Fruit fly (Drosophila melanogaster) whole organism, embryonic: ENCODE data around the gene CG31821.

Source experiments
- Antp ChIP-seq: fragments of 200-800 bp; sonication (Bioruptor generic); optimal IDR thresholded peaks from 3 replicates; lab custom pipeline; 2016; ENCODE audit warnings: missing biosample characterization, missing genetic modification characterization
- Bdp1 ChIP-seq: fragments of 200-800 bp; sonication (Bioruptor generic); optimal IDR thresholded peaks from 3 replicates; lab custom pipeline; 2016; ENCODE audit warnings: missing biosample characterization, missing genetic modification characterization
- CG10366 ChIP-seq: fragments of 200-800 bp; sonication (Bioruptor generic); IDR thresholded peaks from 2 replicates; pipeline ENCODE4 v1.3.6; 2022; ENCODE audit warnings: missing biosample characterization, missing genetic modification characterization
- CG1529 ChIP-seq: fragments of 200-800 bp; sonication (Bioruptor generic); optimal IDR thresholded peaks from 3 replicates; lab custom pipeline; 2018; ENCODE audit warnings: missing biosample characterization, missing genetic modification characterization
- CG16813 ChIP-seq: fragments of 200-800 bp; sonication (Bioruptor generic); IDR thresholded peaks from 3 replicates; pipeline ENCODE4 v1.3.6; 2022; ENCODE audit warnings: missing biosample characterization, missing genetic modification characterization; ENCODE audit not compliant: partially characterized antibody
- CG17568 ChIP-seq: fragments of 200-800 bp; sonication (Bioruptor generic); optimal IDR thresholded peaks from 2 replicates; lab custom pipeline; 2018; ENCODE audit warnings: missing biosample characterization, mild to moderate bottlenecking, missing genetic modification characterization, moderate library complexity
- CG17802 ChIP-seq: fragments of 200-800 bp; sonication (Bioruptor generic); optimal IDR thresholded peaks from 2 replicates; lab custom pipeline; 2018; ENCODE audit warnings: missing biosample characterization, mild to moderate bottlenecking, missing genetic modification characterization, moderate library complexity
- CG18599 ChIP-seq: fragments of 200-800 bp; sonication (Bioruptor generic); optimal IDR thresholded peaks from 3 replicates; lab custom pipeline; 2017; ENCODE audit warnings: missing biosample characterization, missing genetic modification characterization, mild to moderate bottlenecking, moderate library complexity, missing genetic modification reagents
- CG2116 ChIP-seq: fragments of 200-800 bp; sonication (Bioruptor generic); optimal IDR thresholded peaks from 3 replicates; lab custom pipeline; 2018; ENCODE audit warnings: missing biosample characterization, mild to moderate bottlenecking, missing genetic modification characterization
- CG3726 ChIP-seq: fragments of 200-800 bp; sonication (Bioruptor generic); IDR thresholded peaks from 3 replicates; pipeline ENCODE4, ENCODE4 v1.3.6; 2022; ENCODE audit warnings: missing biosample characterization, missing genetic modification characterization
- CG42726 ChIP-seq: fragments of 200-800 bp; sonication (Bioruptor generic); IDR thresholded peaks from 2 replicates; pipeline ENCODE4 v1.3.6; 2022; ENCODE audit warnings: missing biosample characterization, missing genetic modification characterization; ENCODE audit not compliant: partially characterized antibody
- CG5245 ChIP-seq: fragments of 200-800 bp; sonication (Bioruptor generic); optimal IDR thresholded peaks from 3 replicates; lab custom pipeline; 2016; ENCODE audit warnings: missing biosample characterization, missing genetic modification characterization
- CG6175 ChIP-seq: fragments of 200-800 bp; sonication (Bioruptor generic); IDR thresholded peaks from 3 replicates; pipeline ENCODE4 v1.3.6; 2022; ENCODE audit warnings: missing biosample characterization, missing genetic modification characterization
- CG6272 ChIP-seq: fragments of 200-800 bp; sonication (Bioruptor generic); IDR thresholded peaks from 2 replicates; pipeline ENCODE4 v1.3.6; 2022; ENCODE audit warnings: missing biosample characterization, missing genetic modification characterization
- CG6683 ChIP-seq: fragments of 200-800 bp; sonication (Bioruptor generic); optimal IDR thresholded peaks from 2 replicates; lab custom pipeline; 2017; ENCODE audit warnings: missing biosample characterization, mild to moderate bottlenecking, missing genetic modification characterization, missing genetic modification reagents
- CG9876 ChIP-seq: fragments of 200-800 bp; sonication (Bioruptor generic); optimal IDR thresholded peaks from 2 replicates; lab custom pipeline; 2016; ENCODE audit warnings: missing biosample characterization, missing genetic modification characterization
- D ChIP-seq, 2 experiments: fragments of 200-800 bp in 1 of 2; fragments of >200 bp in 1 of 2; sonication (Bioruptor generic) in 1 of 2; optimal IDR thresholded peaks; 2 replicates in 1 of 2; 3 replicates in 1 of 2; lab custom pipeline; 2017; ENCODE audit warnings: mild to moderate bottlenecking in 1 of 2, missing biosample characterization in 1 of 2, missing genetic modification characterization in 1 of 2, missing genetic modification reagents in 1 of 2
- D19A ChIP-seq: fragments of 200-800 bp; optimal IDR thresholded peaks from 3 replicates; lab custom pipeline; 2019; ENCODE audit warnings: missing biosample characterization, mild to moderate bottlenecking, missing genetic modification characterization, moderate library complexity
- Dip2 ChIP-seq: fragments of 200-800 bp; sonication (Bioruptor generic); IDR thresholded peaks from 2 replicates; pipeline ENCODE4 v1.3.6; 2022; ENCODE audit warnings: missing biosample characterization, missing genetic modification characterization
- HLH3B ChIP-seq: fragments of 200-800 bp; sonication (Bioruptor generic); IDR thresholded peaks from 2 replicates; pipeline ENCODE4 v1.3.6; 2022; ENCODE audit warnings: missing biosample characterization, missing genetic modification characterization
- HLH4C ChIP-seq: fragments of 200-800 bp; sonication (Bioruptor generic); IDR thresholded peaks from 3 replicates; pipeline ENCODE4 v1.3.6; 2022; ENCODE audit warnings: missing biosample characterization, missing genetic modification characterization; ENCODE audit not compliant: partially characterized antibody
- Hr39 ChIP-seq: fragments of >200 bp; optimal IDR thresholded peaks from 2 replicates; lab custom pipeline; 2017
- Hsf ChIP-seq: fragments of 200-800 bp; sonication (Bioruptor generic); optimal IDR thresholded peaks from 3 replicates; lab custom pipeline; 2016; ENCODE audit warnings: missing biosample characterization, missing genetic modification characterization
- Meics ChIP-seq: fragments of 200-800 bp; sonication (Bioruptor generic); optimal IDR thresholded peaks from 2 replicates; lab custom pipeline; 2017; ENCODE audit warnings: missing biosample characterization, mild to moderate bottlenecking, missing genetic modification characterization
- NFAT ChIP-seq: fragments of 200-800 bp; sonication (Bioruptor generic); IDR thresholded peaks from 2 replicates; pipeline ENCODE4 v1.3.6; 2022; ENCODE audit warnings: missing biosample characterization, missing genetic modification characterization
- NK7.1 ChIP-seq: fragments of 200-800 bp; sonication (Bioruptor generic); optimal IDR thresholded peaks from 3 replicates; lab custom pipeline; 2016; ENCODE audit warnings: missing biosample characterization, missing genetic modification characterization
- Nf-YB ChIP-seq: fragments of 200-800 bp; sonication (Bioruptor generic); optimal IDR thresholded peaks from 3 replicates; lab custom pipeline; 2019; ENCODE audit warnings: missing biosample characterization, mild to moderate bottlenecking, missing genetic modification characterization, moderate library complexity
- Opbp ChIP-seq: fragments of 200-800 bp; sonication (Bioruptor generic); IDR thresholded peaks from 3 replicates; pipeline ENCODE4 v1.3.6; 2022; ENCODE audit warnings: missing biosample characterization, missing genetic modification characterization; ENCODE audit not compliant: partially characterized antibody
- Stat92E ChIP-seq, 3 experiments: fragments of >200 bp in 2 of 3; fragments of 200-800 bp in 1 of 3; sonication (Bioruptor generic) in 1 of 3; optimal IDR thresholded peaks; 2 replicates each; lab custom pipeline; 2017 to 2019; ENCODE audit warnings: missing biosample characterization in 3 of 3, missing genetic modification characterization in 3 of 3, mild to moderate bottlenecking in 1 of 3, moderate library complexity in 1 of 3
- Trl ChIP-seq, 3 experiments: fragments of >200 bp in 2 of 3; fragments of 200-800 bp in 1 of 3; sonication (Bioruptor generic) in 1 of 3; optimal IDR thresholded peaks; 2 replicates in 1 of 3; 3 replicates in 2 of 3; lab custom pipeline; 2016 to 2017; ENCODE audit warnings: missing biosample characterization in 1 of 3, missing genetic modification characterization in 1 of 3
- abd-A ChIP-seq: fragments of 200-800 bp; sonication (Bioruptor generic); optimal IDR thresholded peaks from 3 replicates; lab custom pipeline; 2019; ENCODE audit warnings: missing biosample characterization, mild to moderate bottlenecking, missing genetic modification characterization, moderate library complexity
- br ChIP-seq: fragments of >200 bp; optimal IDR thresholded peaks from 2 replicates; lab custom pipeline; 2017
- btn ChIP-seq: fragments of 200-800 bp; sonication (Bioruptor generic); optimal IDR thresholded peaks from 2 replicates; lab custom pipeline; 2016; ENCODE audit warnings: missing biosample characterization, missing genetic modification characterization
- dmrt11E ChIP-seq: fragments of 200-800 bp; sonication (Bioruptor generic); optimal IDR thresholded peaks from 3 replicates; lab custom pipeline; 2018; ENCODE audit warnings: missing biosample characterization, mild to moderate bottlenecking, missing genetic modification characterization, moderate library complexity
- gfzf ChIP-seq: fragments of 200-800 bp; sonication (Bioruptor generic); optimal IDR thresholded peaks from 2 replicates; lab custom pipeline; 2016; ENCODE audit warnings: missing biosample characterization, mild to moderate bottlenecking, missing genetic modification characterization, moderate library complexity
- klu ChIP-seq: fragments of 200-800 bp; sonication (Bioruptor generic); IDR thresholded peaks from 2 replicates; pipeline ENCODE4 v1.3.6; 2022; ENCODE audit warnings: missing biosample characterization, missing genetic modification characterization
- lab ChIP-seq: fragments of 200-800 bp; sonication (Bioruptor generic); optimal IDR thresholded peaks from 3 replicates; lab custom pipeline; 2017; ENCODE audit warnings: missing biosample characterization, missing genetic modification characterization, mild to moderate bottlenecking, moderate library complexity, missing genetic modification reagents
- lola ChIP-seq, 3 experiments: fragments of >200 bp in 2 of 3; fragments of 200-800 bp in 1 of 3; sonication (Bioruptor generic) in 1 of 3; optimal IDR thresholded peaks; 2 replicates each; lab custom pipeline; 2017 to 2019; ENCODE audit warnings: missing biosample characterization in 3 of 3, missing genetic modification characterization in 3 of 3, mild to moderate bottlenecking in 1 of 3, moderate library complexity in 1 of 3
- maf-S ChIP-seq: fragments of 200-800 bp; sonication (Bioruptor generic); optimal IDR thresholded peaks from 2 replicates; lab custom pipeline; 2016; ENCODE audit warnings: missing biosample characterization, missing genetic modification characterization
- pfk ChIP-seq: fragments of 200-800 bp; sonication (Bioruptor generic); optimal IDR thresholded peaks from 2 replicates; lab custom pipeline; 2018; ENCODE audit warnings: missing biosample characterization, mild to moderate bottlenecking, missing genetic modification characterization, moderate library complexity
- pum ChIP-seq: fragments of 200-800 bp; sonication (Bioruptor generic); optimal IDR thresholded peaks from 2 replicates; lab custom pipeline; 2016; ENCODE audit warnings: missing biosample characterization, missing genetic modification characterization
- repo ChIP-seq: fragments of 200-800 bp; sonication (Bioruptor generic); optimal IDR thresholded peaks from 2 replicates; lab custom pipeline; 2016; ENCODE audit warnings: missing biosample characterization, missing genetic modification characterization
- sd ChIP-seq: fragments of 200-800 bp; sonication (Bioruptor generic); optimal IDR thresholded peaks from 3 replicates; lab custom pipeline; 2018; ENCODE audit warnings: missing biosample characterization, mild to moderate bottlenecking, missing genetic modification characterization, moderate library complexity
- sens ChIP-seq: fragments of 200-800 bp; sonication (Bioruptor generic); peaks from one replicate; lab custom pipeline; 2016; ENCODE audit warnings: missing biosample characterization, missing genetic modification characterization
- sr ChIP-seq: fragments of 200-800 bp; sonication (Bioruptor generic); IDR thresholded peaks from 3 replicates; pipeline ENCODE4 v1.3.6; 2022; ENCODE audit warnings: missing biosample characterization, missing genetic modification characterization
- sug ChIP-seq: fragments of 200-800 bp; optimal IDR thresholded peaks from 2 replicates; lab custom pipeline; 2019; ENCODE audit warnings: missing biosample characterization, mild to moderate bottlenecking, missing genetic modification characterization, moderate library complexity
- tap ChIP-seq: fragments of 200-800 bp; optimal IDR thresholded peaks from 3 replicates; lab custom pipeline; 2019; ENCODE audit warnings: missing biosample characterization, mild to moderate bottlenecking, missing genetic modification characterization, moderate library complexity
- unc-4 ChIP-seq: fragments of 200-800 bp; sonication (Bioruptor generic); IDR thresholded peaks from 2 replicates; pipeline ENCODE4 v1.3.6; 2022; ENCODE audit warnings: missing biosample characterization, missing genetic modification characterization; ENCODE audit not compliant: partially characterized antibody

The CG31821 gene

DNA sequence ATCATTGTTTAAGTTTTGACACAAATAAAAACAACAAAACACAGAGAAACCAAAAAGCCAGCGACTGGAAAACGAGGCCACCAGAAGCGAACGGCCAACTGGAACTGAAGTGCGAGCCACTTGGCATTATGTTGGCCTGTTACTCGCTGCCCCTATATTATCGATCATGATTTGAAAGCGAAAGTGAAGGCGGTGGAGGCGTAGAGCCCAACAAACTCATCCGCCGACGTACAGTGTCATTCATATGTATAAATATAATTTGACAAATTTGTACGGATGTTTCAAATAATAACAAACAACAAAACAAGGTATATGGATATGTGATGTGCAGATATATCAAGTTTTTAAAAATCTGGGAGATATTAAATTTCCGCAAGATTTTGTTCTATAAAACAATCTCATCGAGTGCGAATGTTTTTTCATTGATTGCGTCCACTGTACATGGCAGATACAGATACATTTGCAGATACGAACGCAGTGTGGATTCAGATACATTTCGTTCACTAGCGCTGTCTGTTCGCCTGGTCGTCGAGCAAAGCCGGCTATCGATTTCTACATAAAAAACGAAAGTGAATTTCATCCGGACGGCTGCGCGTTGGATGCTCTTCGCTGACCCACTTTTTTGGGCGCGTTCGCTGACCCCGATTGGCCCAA is 8.9 kb upstream of the CG31821 start (continued):
- TF ChIP-seq D (optimal IDR thresholded peaks at IDR 0.05; lab: Kevin White, UChicago) (no peak), D (GFP tag; optimal IDR thresholded peaks at IDR 0.05; lab: Kevin White, UChicago) (peak; percentile 94), sens (GFP tag; lab: Kevin White, UChicago) (peak; percentile 99), CG16813 (no peak), repo (GFP tag; lab: Kevin White, UChicago) (peak; percentile 95), maf-S (peak; percentile 95), klu (peak; percentile 90), Trl (optimal IDR thresholded peaks at IDR 0.05; lab: Kevin White, UChicago) (no peak), Trl (GFP tag; optimal IDR thresholded peaks at IDR 0.05; lab: Kevin White, UChicago) (peak; percentile 97), abd-A (tag; lab: Kevin White, UChicago) (no peak), NFAT (peak; percentile 81), CG18599 (peak; percentile 94), gfzf (GFP tag; lab: Kevin White, UChicago) (no peak), dmrt11E (peak; percentile 96), HLH3B (GFP tag; lab: Robert Waterston, UW) (peak; percentile 95), Hsf (GFP tag; lab: Kevin White, UChicago) (peak; percentile 96), HLH4C (peak; percentile 18), Antp (GFP tag; lab: Kevin White, UChicago) (peak; percentile 95), CG6272 (GFP tag; lab: Robert Waterston, UW) (peak; percentile 92), CG42726 (GFP tag; lab: Robert Waterston, UW) (no peak), CG17802 (tag; lab: Kevin White, UChicago) (peak; percentile 88), Stat92E (GFP tag; optimal IDR thresholded peaks at IDR 0.05; lab: Kevin White, UChicago) (peak in 1 of 3 experiments; percentile 82), CG1529 (GFP tag; lab: Kevin White, UChicago) (peak; percentile 96), CG17568 (GFP tag; lab: Kevin White, UChicago) (peak; percentile 94), D19A (tag; lab: Kevin White, UChicago) (peak; percentile 92), pfk (GFP tag; lab: Kevin White, UChicago) (peak; percentile 46), Dip2 (peak; percentile 64), CG3726 (GFP tag; lab: Robert Waterston, UW) (peak; percentile 92), sr (GFP tag; lab: Robert Waterston, UW) (peak; percentile 66; the same call in 1 of the 3 replicates), CG2116 (GFP tag; lab: Kevin White, UChicago) (peak; percentile 84), Opbp (GFP tag; lab: Robert Waterston, UW) (0 out of 3 replicates have a peak, but pooled peaks have one; percentile 20), CG6683 (peak; percentile 82), tap (tag; lab: Kevin White, UChicago) (peak; percentile 91), CG5245 (GFP tag; lab: Kevin White, UChicago) (peak; percentile 92), CG6175 (GFP tag; lab: Robert Waterston, UW) (peak; percentile 81), unc-4 (no peak), sd (tag; lab: Kevin White, UChicago) (peak; percentile 86), lab (GFP tag; lab: Kevin White, UChicago) (peak; percentile 95), CG9876 (GFP tag; lab: Kevin White, UChicago) (peak; percentile 85), pum (GFP tag; lab: Kevin White, UChicago) (peak; percentile 95), br (no peak), btn (peak; percentile 93), CG10366 (GFP tag; lab: Robert Waterston, UW) (peak; percentile 97), sug (no peak), Nf-YB (GFP tag; lab: Kevin White, UChicago) (peak; percentile 80), Hr39 (no peak), lola (GFP tag; optimal IDR thresholded peaks at IDR 0.05; lab: Kevin White, UChicago) (peak in 1 of 3 experiments; percentile 93), Meics (GFP tag; lab: Kevin White, UChicago) (peak; percentile 95), NK7.1 (GFP tag; lab: Kevin White, UChicago) (peak; percentile 93), Bdp1 (GFP tag; lab: Kevin White, UChicago) (peak; percentile 89)
